Fruit fly (Drosophila melanogaster): ENCODE results near the gene Polr3C.

Polr3C gene

DNA sequence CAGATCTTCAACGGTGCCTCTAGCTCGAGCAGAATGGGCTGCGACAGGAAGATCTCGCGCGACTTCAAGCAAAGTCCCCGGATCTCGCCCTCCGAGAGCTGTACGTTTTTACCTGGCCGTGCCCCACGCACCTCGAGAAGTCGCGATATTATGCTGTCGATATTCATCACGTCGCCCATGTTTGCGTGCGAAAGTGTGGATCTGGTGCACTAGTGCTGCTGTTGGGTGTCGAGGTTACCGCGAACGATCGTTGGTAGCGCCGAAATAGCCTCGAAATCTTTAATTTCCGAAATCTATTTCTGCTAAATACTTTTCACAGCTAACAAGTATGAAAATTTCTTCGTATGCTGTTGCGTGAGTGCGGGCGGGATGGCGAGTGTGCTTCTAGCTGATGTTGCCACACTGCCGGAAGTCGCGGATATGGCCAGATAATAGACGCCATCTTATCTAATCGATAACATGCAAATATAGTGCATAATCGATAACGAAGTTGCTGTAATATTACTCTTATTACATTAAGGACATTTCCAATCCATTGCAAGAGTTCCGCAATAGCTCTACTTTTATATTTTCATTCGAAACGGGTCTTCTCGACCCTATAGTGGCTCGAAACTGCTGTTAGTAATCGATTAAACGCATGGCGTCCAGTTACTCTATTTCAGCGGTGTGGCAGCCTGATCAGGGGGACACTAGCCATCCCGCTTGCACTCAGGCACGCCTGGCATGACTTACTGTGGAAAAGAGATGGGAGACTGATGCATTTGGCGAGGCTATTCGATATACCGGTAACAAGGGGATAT lies 34.5 kb upstream of the Polr3C start, which contains the start of gene Pp1-87B (continued):
- TF ChIP-seq hkb (optimal IDR thresholded peaks at IDR 0.05) (peak; percentile 92), hkb (GFP tag; IDR thresholded peaks at IDR 0.05) (no peak), Hr39 (optimal IDR thresholded peaks at IDR 0.05) (no peak), BEAF-32 (GFP tag; optimal IDR thresholded peaks at IDR 0.05) (peak; percentile 70), YL-1 (GFP tag; optimal IDR thresholded peaks at IDR 0.05) (peak; percentile 86), Ets97D (GFP tag; optimal IDR thresholded peaks at IDR 0.05) (peak; percentile 94), Hmr (GFP tag; optimal IDR thresholded peaks at IDR 0.05) (peak; percentile 32), amos (GFP tag; IDR thresholded peaks at IDR 0.05; ENCODE audit: partially characterized antibody) (peak; percentile 25; the same call in 1 of the 2 replicates), CG8924 (tag; optimal IDR thresholded peaks at IDR 0.05) (peak; percentile 43), Meics (GFP tag; optimal IDR thresholded peaks at IDR 0.05) (peak; percentile 56), sug (tag; optimal IDR thresholded peaks at IDR 0.05) (peak; percentile 55), Lhr (GFP tag; optimal IDR thresholded peaks at IDR 0.05) (peak; percentile 85), dm (GFP tag; optimal IDR thresholded peaks at IDR 0.05) (peak; percentile 89), chm (GFP tag; IDR thresholded peaks at IDR 0.05) (0 out of 2 replicates have a peak, but pooled peaks have one; percentile 52), CG17361 (GFP tag; IDR thresholded peaks at IDR 0.05) (peak; percentile 80), CTCF (GFP tag; optimal IDR thresholded peaks at IDR 0.05) (no peak), seq (GFP tag; IDR thresholded peaks at IDR 0.05) (no peak), Xbp1 (GFP tag; optimal IDR thresholded peaks at IDR 0.05) (peak; percentile 4), CG2120 (GFP tag; optimal IDR thresholded peaks at IDR 0.05) (peak; percentile 7)

DNA sequence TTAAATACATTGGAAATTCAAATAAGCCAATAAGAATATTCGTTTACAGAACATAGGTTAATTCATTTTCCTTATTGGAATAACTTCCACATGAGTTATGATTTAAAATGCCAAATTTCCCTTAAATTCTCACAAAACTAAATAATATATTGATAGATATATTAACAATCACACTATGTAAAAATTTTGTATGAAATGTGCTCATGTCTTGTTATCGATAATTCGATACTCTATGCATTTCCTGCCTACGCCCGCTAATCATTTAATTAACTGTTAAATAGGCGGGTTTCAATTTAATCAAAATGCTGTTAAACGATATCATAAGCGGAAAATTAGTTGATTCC lies 33.9 kb upstream of the Polr3C start, which contains the start of gene NANS:
Gene NANS (plus strand): TSS at position 269 of the 344 bp plus-strand sequence.
- peak; percentile 17 for TF ChIP-seq lbe (GFP tag; optimal IDR thresholded peaks at IDR 0.05)
- TF ChIP-seq CG13287 (GFP tag; IDR thresholded peaks at IDR 0.05; ENCODE audit: partially characterized antibody), result peak; percentile 18; the same call in 1 of the 2 replicates
- TF ChIP-seq Scr (GFP tag; IDR thresholded peaks at IDR 0.05; ENCODE audit: partially characterized antibody), result peak; percentile 47; the same call in 1 of the 2 replicates
- TF ChIP-seq Blimp-1 (GFP tag; optimal IDR thresholded peaks at IDR 0.05), result no peak
- TF ChIP-seq CG34422 (GFP tag; IDR thresholded peaks at IDR 0.05), result no peak
- no peak for TF ChIP-seq CG3726 (GFP tag; IDR thresholded peaks at IDR 0.05)
- TF ChIP-seq nmo (GFP tag; optimal IDR thresholded peaks at IDR 0.05), result no peak
- no peak for TF ChIP-seq amos (GFP tag; IDR thresholded peaks at IDR 0.05; ENCODE audit: partially characterized antibody)
- no peak for TF ChIP-seq bbx (GFP tag; IDR thresholded peaks at IDR 0.05; ENCODE audit: partially characterized antibody)
- no peak for TF ChIP-seq CG13775 (GFP tag; optimal IDR thresholded peaks at IDR 0.05)
- TF ChIP-seq BtbVII (GFP tag; optimal IDR thresholded peaks at IDR 0.05), result no peak
- peak; percentile 34 for TF ChIP-seq CG15514 (GFP tag; optimal IDR thresholded peaks at IDR 0.05)
- peak; percentile 20 for TF ChIP-seq CG17361 (GFP tag; IDR thresholded peaks at IDR 0.05)
- no peak for TF ChIP-seq Sin3A (optimal IDR thresholded peaks at IDR 0.05)
- TF ChIP-seq CG13123 (GFP tag; optimal IDR thresholded peaks at IDR 0.05), result no peak
- TF ChIP-seq Fer3 (tag; optimal IDR thresholded peaks at IDR 0.05), result peak; percentile 9
- no peak for TF ChIP-seq trh (GFP tag; optimal IDR thresholded peaks at IDR 0.05)
- TF ChIP-seq Hsf (GFP tag; optimal IDR thresholded peaks at IDR 0.05), result no peak
- TF ChIP-seq nerfin-2 (GFP tag; IDR thresholded peaks at IDR 0.05; ENCODE audit: partially characterized antibody), result peak; percentile 38; the same call in 1 of the 2 replicates
- 0 out of 3 replicates have a peak, but pooled peaks have one; percentile 5 for TF ChIP-seq mld (GFP tag; IDR thresholded peaks at IDR 0.05; ENCODE audit: partially characterized antibody)
- no peak for TF ChIP-seq zen (tag; optimal IDR thresholded peaks at IDR 0.05)
- peak; percentile 8 for TF ChIP-seq NfI (GFP tag; optimal IDR thresholded peaks at IDR 0.05)
- TF ChIP-seq dimm (GFP tag; IDR thresholded peaks at IDR 0.05), result no peak
- TF ChIP-seq stwl (tag; optimal IDR thresholded peaks at IDR 0.05), result peak; percentile 6
- no peak for TF ChIP-seq z (GFP tag; IDR thresholded peaks at IDR 0.05)
- peak; percentile 5 for TF ChIP-seq CG13296 (GFP tag; optimal IDR thresholded peaks at IDR 0.05)
- no peak for TF ChIP-seq sc (optimal IDR thresholded peaks at IDR 0.05)
- TF ChIP-seq sc (GFP tag; optimal IDR thresholded peaks at IDR 0.05), result no peak
- TF ChIP-seq Hr78 (GFP tag; optimal IDR thresholded peaks at IDR 0.05), result no peak
- no peak for TF ChIP-seq fd64A (GFP tag; optimal IDR thresholded peaks at IDR 0.05)
- TF ChIP-seq knrl (GFP tag; IDR thresholded peaks at IDR 0.05; ENCODE audit: partially characterized antibody), result no peak
- no peak for TF ChIP-seq CG30403 (GFP tag; optimal IDR thresholded peaks at IDR 0.05)
